Fruit fly (Drosophila melanogaster) whole organism, pupa: Measurements from ENCODE around the gene CG34183.

ENCODE experiments used
- CG10348 ChIP-seq: fragments of 200-800 bp; sonication (Bioruptor generic); IDR thresholded peaks from 2 replicates; pipeline ENCODE4 v1.3.6; 2022; ENCODE audit warnings: missing biosample characterization, missing genetic modification characterization
- CG12605 ChIP-seq: fragments of 200-800 bp; sonication (Bioruptor generic); IDR thresholded peaks from 2 replicates; pipeline ENCODE4 v1.3.6; 2022; ENCODE audit warnings: missing biosample characterization, missing genetic modification characterization
- CG13204 ChIP-seq: fragments of 200-800 bp; sonication (Bioruptor generic); optimal IDR thresholded peaks from 2 replicates; lab custom pipeline; 2018; ENCODE audit warnings: missing biosample characterization, mild to moderate bottlenecking, missing genetic modification characterization, moderate library complexity
- CG14655 ChIP-seq: fragments of 200-800 bp; sonication (Bioruptor generic); optimal IDR thresholded peaks from 3 replicates; lab custom pipeline; 2017; ENCODE audit warnings: mild to moderate bottlenecking, missing biosample characterization, missing genetic modification reagents, missing genetic modification characterization
- CG15710 ChIP-seq: fragments of 200-800 bp; sonication (Bioruptor generic); optimal IDR thresholded peaks from 2 replicates; lab custom pipeline; 2018; ENCODE audit warnings: missing biosample characterization, mild to moderate bottlenecking, missing genetic modification characterization, moderate library complexity
- CG17806 ChIP-seq: fragments of 200-800 bp; sonication (Bioruptor generic); optimal IDR thresholded peaks from 2 replicates; lab custom pipeline; 2018; ENCODE audit warnings: missing biosample characterization, mild to moderate bottlenecking, missing genetic modification characterization, moderate library complexity
- CG32121 ChIP-seq: fragments of 200-800 bp; sonication (Bioruptor generic); IDR thresholded peaks from 2 replicates; pipeline ENCODE4 v1.3.6; 2022; ENCODE audit warnings: missing biosample characterization, missing genetic modification characterization
- CG34367 ChIP-seq: fragments of 200-800 bp; sonication (Bioruptor generic); optimal IDR thresholded peaks from 2 replicates; lab custom pipeline; 2018; ENCODE audit warnings: missing biosample characterization, mild to moderate bottlenecking, missing genetic modification characterization
- CG4496 ChIP-seq: fragments of 200-800 bp; sonication (Bioruptor generic); IDR thresholded peaks from 3 replicates; pipeline ENCODE4 v1.3.6; 2022; ENCODE audit warnings: missing biosample characterization, missing genetic modification characterization
- CG8159 ChIP-seq: fragments of 200-800 bp; sonication (Bioruptor generic); optimal IDR thresholded peaks from 3 replicates; lab custom pipeline; 2018; ENCODE audit warnings: missing biosample characterization, mild to moderate bottlenecking, missing genetic modification characterization, moderate library complexity
- CG8301 ChIP-seq: fragments of 200-800 bp; sonication (Bioruptor generic); optimal IDR thresholded peaks from 2 replicates; lab custom pipeline; 2018; ENCODE audit warnings: missing biosample characterization, mild to moderate bottlenecking, missing genetic modification characterization
- CG9948 ChIP-seq: fragments of 200-800 bp; sonication (Bioruptor generic); optimal IDR thresholded peaks from 2 replicates; lab custom pipeline; 2018; ENCODE audit warnings: missing biosample characterization, mild to moderate bottlenecking, missing genetic modification characterization, moderate library complexity
- D1 ChIP-seq: fragments of 200-800 bp; sonication (Bioruptor generic); optimal IDR thresholded peaks from 2 replicates; lab custom pipeline; 2018; ENCODE audit warnings: missing biosample characterization, mild to moderate bottlenecking, missing genetic modification characterization, moderate library complexity
- EcR ChIP-seq: fragments of 200-800 bp; sonication (Bioruptor generic); optimal IDR thresholded peaks from 3 replicates; lab custom pipeline; 2019; ENCODE audit warnings: missing biosample characterization, missing genetic modification characterization, mild to moderate bottlenecking, moderate library complexity, missing genetic modification reagents
- Ets98B ChIP-seq: fragments of 200-800 bp; sonication (Bioruptor generic); IDR thresholded peaks from 2 replicates; pipeline ENCODE4 v1.3.6; 2022; ENCODE audit warnings: missing biosample characterization, missing genetic modification characterization
- Pif1A ChIP-seq: fragments of 200-800 bp; sonication (Bioruptor generic); optimal IDR thresholded peaks from 3 replicates; lab custom pipeline; 2016; ENCODE audit warnings: missing biosample characterization, missing genetic modification characterization
- Pif1B ChIP-seq: fragments of 200-800 bp; sonication (Bioruptor generic); optimal IDR thresholded peaks from 3 replicates; lab custom pipeline; 2016; ENCODE audit warnings: missing biosample characterization, missing genetic modification characterization
- Snoo ChIP-seq: fragments of 200-800 bp; sonication (Bioruptor generic); optimal IDR thresholded peaks from 3 replicates; lab custom pipeline; 2017; ENCODE audit warnings: missing biosample characterization, mild to moderate bottlenecking, missing genetic modification characterization, inconsistent platforms
- fd96Ca ChIP-seq: fragments of 200-800 bp; sonication (Bioruptor generic); IDR thresholded peaks from 3 replicates; pipeline ENCODE4 v1.3.6; 2022; ENCODE audit warnings: missing biosample characterization, missing genetic modification characterization
- gl ChIP-seq: fragments of 200-800 bp; sonication (Bioruptor generic); optimal IDR thresholded peaks from 2 replicates; lab custom pipeline; 2018; ENCODE audit warnings: missing biosample characterization, mild to moderate bottlenecking, missing genetic modification characterization
- rn ChIP-seq: fragments of 200-800 bp; sonication (Bioruptor generic); IDR thresholded peaks from 2 replicates; pipeline ENCODE4 v1.3.6; 2022; ENCODE audit warnings: missing biosample characterization, missing genetic modification characterization

Gene CG34183

dm6 chr2L:9919949-9920348, 29.4 kb upstream of the CG34183 start, which contains the start of gene CG4594:
Gene CG4594, plus strand, starts transcription at chr2L:9920160.
- TF ChIP-seq CG10348 (GFP tag; lab: Robert Waterston, UW) (no peak), rn (GFP tag; lab: Robert Waterston, UW) (no peak), CG13204 (GFP tag; lab: Kevin White, UChicago) (no peak), CG32121 (GFP tag; lab: Robert Waterston, UW) (no peak), Pif1B (GFP tag; lab: Kevin White, UChicago) (no peak), CG9948 (tag; lab: Kevin White, UChicago) (no peak)

- no peak for TF ChIP-seq CG8159 (tag; lab: Kevin White, UChicago)
- no peak for TF ChIP-seq Snoo (tag; lab: Kevin White, UChicago)
- no peak for TF ChIP-seq CG9948 (tag; lab: Kevin White, UChicago)
- TF ChIP-seq CG8301 (tag; lab: Kevin White, UChicago) = no peak
- no peak for TF ChIP-seq CG34367
- no peak for TF ChIP-seq fd96Ca (GFP tag; lab: Robert Waterston, UW)
- TF ChIP-seq CG14655 (GFP tag; lab: Kevin White, UChicago) = no peak
- TF ChIP-seq D1 = no peak
- TF ChIP-seq CG15710 (tag; lab: Kevin White, UChicago) = no peak
- no peak for TF ChIP-seq rn (GFP tag; lab: Robert Waterston, UW)
- no peak for TF ChIP-seq gl (tag; lab: Kevin White, UChicago)
- TF ChIP-seq Ets98B (GFP tag; lab: Robert Waterston, UW) = no peak
These were observed 28.6 kb upstream of the CG34183 start for dm6 chr2L:9919218-9919617.

- TF ChIP-seq Snoo (tag; lab: Kevin White, UChicago) (peak; percentile 44), CG34367 (peak; percentile 2), CG4496 (GFP tag; lab: Robert Waterston, UW) (peak; percentile 39), D1 (no peak), Pif1A (peak; percentile 82), CG32121 (GFP tag; lab: Robert Waterston, UW) (peak; percentile 76), CG9948 (tag; lab: Kevin White, UChicago) (peak; percentile 58), gl (tag; lab: Kevin White, UChicago) (peak; percentile 81), CG15710 (tag; lab: Kevin White, UChicago) (peak; percentile 55), CG14655 (GFP tag; lab: Kevin White, UChicago) (peak; percentile 78), Pif1B (GFP tag; lab: Kevin White, UChicago) (peak; percentile 69), CG8159 (tag; lab: Kevin White, UChicago) (peak; percentile 63), CG12605 (GFP tag; lab: Robert Waterston, UW) (peak; percentile 80), CG17806 (tag; lab: Kevin White, UChicago) (peak; percentile 42), CG10348 (GFP tag; lab: Robert Waterston, UW) (no peak), rn (GFP tag; lab: Robert Waterston, UW) (no peak), CG13204 (GFP tag; lab: Kevin White, UChicago) (peak; percentile 42), CG8301 (tag; lab: Kevin White, UChicago) (peak; percentile 63), Ets98B (GFP tag; lab: Robert Waterston, UW) (peak; percentile 78), fd96Ca (GFP tag; lab: Robert Waterston, UW) (peak; percentile 43; the same call in 1 of the 3 replicates), EcR (GFP tag; lab: Kevin White, UChicago) (peak; percentile 10)
These were observed 27.7 kb upstream of the CG34183 start, which contains the start of the genes CG5885 and CG4598 for dm6 chr2L:9918020-9918959. Gene CG5885, minus strand, starts transcription at chr2L:9918330. Gene CG4598, plus strand, starts transcription at chr2L:9918618.

dm6 chr2L:9915011-9915850, 24.7 kb upstream of the CG34183 start, which contains the start of gene yip2:
Gene yip2, plus strand, starts transcription at chr2L:9915253.
- TF ChIP-seq CG13204 (GFP tag; lab: Kevin White, UChicago) = peak; percentile 100
- peak; percentile 97 for TF ChIP-seq CG12605 (GFP tag; lab: Robert Waterston, UW)
- peak; percentile 99 for TF ChIP-seq Pif1B (GFP tag; lab: Kevin White, UChicago)
- peak; percentile 96 for TF ChIP-seq CG32121 (GFP tag; lab: Robert Waterston, UW)
- TF ChIP-seq EcR (GFP tag; lab: Kevin White, UChicago) = peak; percentile 81
- peak; percentile 54 for TF ChIP-seq D1
- TF ChIP-seq Ets98B (GFP tag; lab: Robert Waterston, UW) = peak; percentile 91
- peak; percentile 94 for TF ChIP-seq CG34367
- TF ChIP-seq CG8159 (tag; lab: Kevin White, UChicago) = peak; percentile 93
- TF ChIP-seq CG8301 (tag; lab: Kevin White, UChicago) = peak; percentile 96
- TF ChIP-seq Snoo (tag; lab: Kevin White, UChicago) = peak; percentile 98
- peak; percentile 66; the same call in 1 of the 2 replicates for TF ChIP-seq rn (GFP tag; lab: Robert Waterston, UW)
- TF ChIP-seq CG10348 (GFP tag; lab: Robert Waterston, UW) = no peak
- peak; percentile 87 for TF ChIP-seq CG15710 (tag; lab: Kevin White, UChicago)
- peak; percentile 92 for TF ChIP-seq fd96Ca (GFP tag; lab: Robert Waterston, UW)
- peak; percentile 98 for TF ChIP-seq Pif1A
- peak; percentile 98 for TF ChIP-seq CG14655 (GFP tag; lab: Kevin White, UChicago)
- peak; percentile 100 for TF ChIP-seq gl (tag; lab: Kevin White, UChicago)
- peak; percentile 77 for TF ChIP-seq CG9948 (tag; lab: Kevin White, UChicago)
- peak; percentile 89 for TF ChIP-seq CG17806 (tag; lab: Kevin White, UChicago)
- peak; percentile 92 for TF ChIP-seq CG4496 (GFP tag; lab: Robert Waterston, UW)
- TF ChIP-seq, all 21 proteins: peak for 20
